Worm (Caenorhabditis elegans) whole organism, L4 larva: ENCODE results near the gene wsp-1.

ENCODE experiments used
- F49E8.2 ChIP-seq: sonication (generic microtip); optimal IDR thresholded peaks from 2 replicates; lab custom pipeline; 2016; ENCODE audit warnings: missing compliant biosample characterization, mild to moderate bottlenecking, missing genetic modification characterization, borderline replicate concordance
- R02D3.7 ChIP-seq: fragments of 150-350 bp; sonication (generic microtip); optimal IDR thresholded peaks from 3 replicates; lab custom pipeline; 2014; ENCODE audit warnings: missing biosample characterization, missing genetic modification characterization
- Y105C5A.15 ChIP-seq: fragments of 200-800 bp; sonication (Bioruptor generic); IDR thresholded peaks from 2 replicates; pipeline ENCODE4 v1.3.6; 2022; ENCODE audit warnings: missing genetic modification characterization, missing compliant biosample characterization
- ZK546.5 ChIP-seq, 2 experiments: sonication (generic microtip); optimal IDR thresholded peaks; 2 replicates each; lab custom pipeline; 2017; ENCODE audit warnings: missing biosample characterization in 2 of 2, missing genetic modification characterization in 2 of 2
- aha-1 ChIP-seq: fragments of 150-350 bp; peaks from one replicate; lab custom pipeline; 2014; ENCODE audit warnings: missing biosample characterization, missing genetic modification characterization
- aly-2 ChIP-seq: sonication (generic microtip); optimal IDR thresholded peaks from 2 replicates; lab custom pipeline; 2018; ENCODE audit warnings: missing biosample characterization, missing genetic modification characterization
- ceh-28 ChIP-seq: fragments of 150-350 bp; optimal IDR thresholded peaks from 2 replicates; lab custom pipeline; 2014; ENCODE audit warnings: missing biosample characterization, missing genetic modification reagents, missing genetic modification characterization
- ceh-62 ChIP-seq: sonication (generic microtip); optimal IDR thresholded peaks from 2 replicates; lab custom pipeline; 2017; ENCODE audit warnings: missing biosample characterization, missing genetic modification characterization
- cey-2 ChIP-seq: sonication (generic microtip); optimal IDR thresholded peaks from 3 replicates; lab custom pipeline; 2017; ENCODE audit warnings: missing genetic modification characterization, mild to moderate bottlenecking, missing compliant biosample characterization, antibody characterized with exemption, borderline replicate concordance; ENCODE audit not compliant: insufficient read depth
- daf-12 ChIP-seq: fragments of 150-350 bp; optimal IDR thresholded peaks from 2 replicates; lab custom pipeline; 2014; ENCODE audit warnings: missing biosample characterization, missing genetic modification reagents, missing genetic modification characterization
- daf-19 ChIP-seq: fragments of 200-800 bp; sonication (Bioruptor generic); conservative IDR thresholded peaks from 2 replicates; pipeline ENCODE4 v1.3.6; 2022; ENCODE audit warnings: missing genetic modification characterization, missing compliant biosample characterization
- daf-8 ChIP-seq: fragments of 200-800 bp; sonication (Bioruptor generic); IDR thresholded peaks from 2 replicates; pipeline ENCODE4 v1.3.6; 2022; ENCODE audit warnings: missing genetic modification characterization, missing compliant biosample characterization
- dmd-6 ChIP-seq: fragments of 200-800 bp; sonication (Bioruptor generic); IDR thresholded peaks from 2 replicates; pipeline ENCODE4 v1.3.6; 2022; ENCODE audit warnings: missing genetic modification reagents, missing genetic modification characterization, missing compliant biosample characterization
- dmd-8 ChIP-seq: fragments of 200-800 bp; sonication (Bioruptor generic); IDR thresholded peaks from 2 replicates; pipeline ENCODE4 v1.3.6; 2022; ENCODE audit warnings: missing genetic modification characterization, missing compliant biosample characterization
- dmd-9 ChIP-seq: fragments of 200-800 bp; sonication (Bioruptor generic); IDR thresholded peaks from 2 replicates; pipeline ENCODE4 v1.3.6; 2022; ENCODE audit warnings: missing genetic modification reagents, missing genetic modification characterization, missing compliant biosample characterization
- dve-1 ChIP-seq: sonication (generic microtip); optimal IDR thresholded peaks from 2 replicates; lab custom pipeline; 2017; ENCODE audit warnings: antibody characterized with exemption, mild to moderate bottlenecking, missing genetic modification characterization, missing compliant biosample characterization; ENCODE audit not compliant: insufficient read depth
- fkh-10 ChIP-seq: fragments of 150-350 bp; optimal IDR thresholded peaks from 2 replicates; lab custom pipeline; 2014; ENCODE audit warnings: missing biosample characterization, missing genetic modification reagents, missing genetic modification characterization
- fos-1 ChIP-seq: fragments of 150-350 bp; optimal IDR thresholded peaks from 2 replicates; lab custom pipeline; 2014; ENCODE audit warnings: missing biosample characterization, missing genetic modification characterization
- lin-1 ChIP-seq: fragments of 200-800 bp; sonication (Bioruptor generic); IDR thresholded peaks from 2 replicates; pipeline ENCODE4 v1.3.6; 2022; ENCODE audit warnings: missing genetic modification reagents, missing genetic modification characterization, missing compliant biosample characterization
- lin-29 ChIP-seq: fragments of 200-800 bp; sonication (Bioruptor generic); IDR thresholded peaks from 2 replicates; pipeline ENCODE4 v1.3.6; 2022; ENCODE audit warnings: missing genetic modification reagents, missing genetic modification characterization, missing compliant biosample characterization
- lin-38 ChIP-seq: fragments of 200-800 bp; sonication (Bioruptor generic); IDR thresholded peaks from 2 replicates; pipeline ENCODE4 v1.3.6; 2022; ENCODE audit warnings: missing genetic modification reagents, missing genetic modification characterization, missing compliant biosample characterization
- madf-5 ChIP-seq, 2 experiments: fragments of 200-800 bp; sonication (Bioruptor generic); IDR thresholded peaks; 2 replicates each; pipeline ENCODE4 v1.3.6; 2022; ENCODE audit warnings: missing compliant biosample characterization in 2 of 2, missing genetic modification characterization in 2 of 2
- mdl-1 ChIP-seq, 2 experiments: fragments of 150-350 bp in 1 of 2; sonication (generic microtip) in 1 of 2; optimal IDR thresholded peaks; 2 replicates each; lab custom pipeline; 2014 to 2017; ENCODE audit warnings: missing biosample characterization in 2 of 2, missing genetic modification characterization in 2 of 2
- mes-2 ChIP-seq: sonication (generic microtip); optimal IDR thresholded peaks from 2 replicates; lab custom pipeline; 2016; ENCODE audit warnings: missing genotype, mild to moderate bottlenecking, missing genetic modification characterization, missing compliant biosample characterization; ENCODE audit not compliant: poor library complexity, severe bottlenecking
- mxl-3 ChIP-seq: fragments of 200-800 bp; sonication (Bioruptor generic); optimal IDR thresholded peaks from 2 replicates; lab custom pipeline; 2018; ENCODE audit warnings: mild to moderate bottlenecking, missing genetic modification characterization, missing compliant biosample characterization
- nhr-10 ChIP-seq: fragments of 150-350 bp; optimal IDR thresholded peaks from 2 replicates; lab custom pipeline; 2014; ENCODE audit warnings: missing biosample characterization, missing genetic modification characterization
- nhr-102 ChIP-seq: sonication (generic microtip); optimal IDR thresholded peaks from 2 replicates; lab custom pipeline; 2016; ENCODE audit warnings: mild to moderate bottlenecking, missing genetic modification characterization, moderate library complexity, missing compliant biosample characterization
- nhr-11 ChIP-seq: fragments of 150-350 bp; optimal IDR thresholded peaks from 2 replicates; lab custom pipeline; 2014; ENCODE audit warnings: missing biosample characterization, missing genetic modification characterization
- nhr-111 ChIP-seq: fragments of 200-800 bp; sonication (Bioruptor generic); optimal IDR thresholded peaks from 2 replicates; lab custom pipeline; 2018; ENCODE audit warnings: mild to moderate bottlenecking, missing genetic modification characterization, missing compliant biosample characterization
- nhr-237 ChIP-seq: sonication (generic microtip); optimal IDR thresholded peaks from 2 replicates; lab custom pipeline; 2017; ENCODE audit warnings: missing biosample characterization, missing genetic modification characterization
- nhr-28 ChIP-seq: fragments of 150-350 bp; optimal IDR thresholded peaks from 2 replicates; lab custom pipeline; 2014; ENCODE audit warnings: missing biosample characterization, missing genetic modification characterization
- nhr-77 ChIP-seq: fragments of 150-350 bp; optimal IDR thresholded peaks from 2 replicates; lab custom pipeline; 2014; ENCODE audit warnings: missing biosample characterization, missing genetic modification characterization
- php-3 ChIP-seq: fragments of 200-800 bp; sonication (Bioruptor generic); IDR thresholded peaks from 2 replicates; pipeline ENCODE4 v1.3.6; 2022; ENCODE audit warnings: missing genetic modification reagents, missing genetic modification characterization, missing compliant biosample characterization
- pqm-1 ChIP-seq: sonication (generic microtip); optimal IDR thresholded peaks from 2 replicates; lab custom pipeline; 2017; ENCODE audit warnings: missing biosample characterization, missing genetic modification characterization
- saeg-2 ChIP-seq: fragments of 200-800 bp; sonication (Bioruptor generic); IDR thresholded peaks from 2 replicates; pipeline ENCODE4 v1.3.6; 2022; ENCODE audit warnings: missing genetic modification reagents, missing genetic modification characterization, missing compliant biosample characterization
- skn-1 ChIP-seq: fragments of 150-350 bp; optimal IDR thresholded peaks from 2 replicates; lab custom pipeline; 2014; ENCODE audit warnings: missing biosample characterization, missing genetic modification characterization
- snpc-4 ChIP-seq: fragments of 150-350 bp; optimal IDR thresholded peaks from 2 replicates; lab custom pipeline; 2014; ENCODE audit warnings: missing biosample characterization, missing genetic modification characterization
- unc-62 ChIP-seq, 3 experiments: fragments of 150-350 bp in 1 of 3; sonication (generic microtip); optimal IDR thresholded peaks in 2 of 3; peaks in 1 of 3; 1 replicate in 1 of 3; 2 replicates in 2 of 3; lab custom pipeline; 2014 to 2017; ENCODE audit warnings: missing biosample characterization in 3 of 3, missing genetic modification characterization in 3 of 3, missing genetic modification reagents in 3 of 3, missing genotype in 1 of 3
- vab-7 ChIP-seq: fragments of 200-800 bp; sonication (Bioruptor generic); IDR thresholded peaks from 2 replicates; pipeline ENCODE4 v1.3.6; 2022; ENCODE audit warnings: missing genetic modification reagents, missing genetic modification characterization, missing compliant biosample characterization
- zfp-2 ChIP-seq: sonication (generic microtip); optimal IDR thresholded peaks from 2 replicates; lab custom pipeline; 2016; ENCODE audit warnings: mild to moderate bottlenecking, missing genetic modification characterization, missing compliant biosample characterization
- zip-11 ChIP-seq: fragments of 200-800 bp; sonication (Bioruptor generic); IDR thresholded peaks from 2 replicates; pipeline ENCODE4 v1.3.6; 2022; ENCODE audit warnings: missing genetic modification characterization, missing compliant biosample characterization
- zip-2 ChIP-seq: fragments of 150-350 bp; optimal IDR thresholded peaks from 2 replicates; lab custom pipeline; 2014; ENCODE audit warnings: missing biosample characterization, missing genetic modification characterization
- ztf-11 ChIP-seq: fragments of 150-350 bp; optimal IDR thresholded peaks from 2 replicates; lab custom pipeline; 2014; ENCODE audit warnings: missing biosample characterization, missing genetic modification characterization

The wsp-1 gene

ce11 chrIV:8174792-8175191 is 24.0 kb downstream of the wsp-1 start (continued):
- TF ChIP-seq R02D3.7 (no peak), ceh-62 (tag; lab: Kevin White, UChicago) (no peak), daf-12 (no peak), skn-1 (tag; lab: Kevin White, UChicago) (no peak), ztf-11 (tag; lab: Kevin White, UChicago) (no peak), mdl-1 (tag; optimal IDR thresholded peaks at IDR 0.05; lab: Kevin White, UChicago) (peak in 1 of 2 experiments; percentile 37), nhr-28 (tag; lab: Kevin White, UChicago) (peak; percentile 67), lin-29 (GFP tag; lab: Robert Waterston, UW) (no peak), nhr-102 (tag; lab: Kevin White, UChicago) (no peak), saeg-2 (GFP tag; lab: Robert Waterston, UW) (no peak), nhr-111 (GFP tag; lab: Kevin White, UChicago) (no peak), zfp-2 (tag; lab: Kevin White, UChicago) (no peak), mes-2 (tag; lab: Kevin White, UChicago) (no peak), ceh-28 (tag; lab: Kevin White, UChicago) (no peak), dmd-6 (GFP tag; lab: Robert Waterston, UW) (peak; percentile 63), zip-11 (GFP tag; lab: Robert Waterston, UW) (no peak), dmd-8 (GFP tag; lab: Robert Waterston, UW) (no peak), lin-38 (no peak), daf-19 (GFP tag; lab: Robert Waterston, UW) (no peak), ZK546.5 (tag; optimal IDR thresholded peaks at IDR 0.05; lab: Kevin White, UChicago) (no peak), F49E8.2 (tag; lab: Kevin White, UChicago) (no peak), mxl-3 (GFP tag; lab: Kevin White, UChicago) (peak; percentile 62), dmd-9 (no peak), daf-8 (no peak), cey-2 (tag; lab: Kevin White, UChicago) (no peak), aha-1 (no peak), nhr-77 (tag; lab: Kevin White, UChicago) (no peak), zip-2 (tag; lab: Kevin White, UChicago) (no peak), nhr-11 (tag; lab: Kevin White, UChicago) (no peak), dve-1 (tag; lab: Kevin White, UChicago) (peak; percentile 52), snpc-4 (tag; lab: Kevin White, UChicago) (no peak), aly-2 (tag; lab: Kevin White, UChicago) (no peak), madf-5 (GFP tag; IDR thresholded peaks at IDR 0.05; lab: Robert Waterston, UW) (no peak), fos-1 (tag; lab: Kevin White, UChicago) (no peak), fkh-10 (GFP tag; lab: Kevin White, UChicago) (no peak), pqm-1 (tag; lab: Kevin White, UChicago) (peak; percentile 90), Y105C5A.15 (GFP tag; lab: Robert Waterston, UW) (no peak), lin-1 (GFP tag; lab: Robert Waterston, UW) (peak; percentile 71; the same call in 1 of the 2 replicates), nhr-237 (tag; lab: Kevin White, UChicago) (no peak), php-3 (no peak)

- TF ChIP-seq unc-62 (GFP tag; optimal IDR thresholded peaks at IDR 0.05 in 1 of 2; lab: Kevin White, UChicago), result peak in 1 of 2 experiments; percentile 13
- no peak for TF ChIP-seq unc-62 (tag; optimal IDR thresholded peaks at IDR 0.05; lab: Kevin White, UChicago)
- no peak for TF ChIP-seq nhr-10 (tag; lab: Kevin White, UChicago)
- no peak for TF ChIP-seq nhr-237 (tag; lab: Kevin White, UChicago)
- TF ChIP-seq nhr-111 (GFP tag; lab: Kevin White, UChicago), result no peak
- no peak for TF ChIP-seq vab-7
Measured at ce11 chrIV:8173610-8174009, 25.1 kb downstream of the wsp-1 start.
